Worm (Caenorhabditis elegans): ENCODE results near the gene C15B12.9.

Gene C15B12.9

DNA sequence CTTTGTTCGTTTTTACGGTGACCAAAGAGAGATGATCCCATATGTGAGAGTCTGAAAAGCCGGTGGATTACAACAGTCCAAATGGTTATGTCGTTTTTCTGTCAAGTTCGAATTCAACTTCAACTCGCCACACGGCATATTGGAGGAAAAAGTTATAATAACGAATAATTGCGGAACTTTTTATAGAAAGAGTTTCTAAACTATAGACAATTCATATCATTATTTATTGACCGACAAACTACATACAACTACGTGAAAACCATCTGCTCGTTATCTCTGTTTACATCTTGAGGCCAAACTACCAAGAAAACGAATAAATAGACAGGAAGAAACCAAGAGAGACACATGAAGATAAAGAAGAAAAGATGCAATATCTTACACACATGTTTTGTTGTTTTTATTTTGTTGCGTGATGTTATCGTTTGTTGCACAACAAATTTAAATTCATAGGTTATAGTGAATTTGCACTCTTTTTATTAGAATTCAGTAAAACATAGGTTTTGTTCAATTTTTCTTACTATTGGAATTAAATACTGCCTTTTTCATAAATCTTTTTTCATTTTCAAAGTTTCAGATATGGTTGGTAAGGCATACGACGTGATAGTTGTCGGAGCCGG lies 5.2 kb downstream of the C15B12.9 start, which contains the start of the genes C15B12.4 and C15B12.8:
C15B12.4 (minus strand) TSS at position 51 of the 617 bp plus-strand sequence.
C15B12.8 (plus strand) TSS at position 567 of the 617 bp plus-strand sequence.
- TF ChIP-seq F13H6.1 (tag; optimal IDR thresholded peaks at IDR 0.05) (no peak), mdl-1 (tag; optimal IDR thresholded peaks at IDR 0.05) (no peak), peb-1 (tag; optimal IDR thresholded peaks at IDR 0.05) (no peak), nhr-237 (tag; optimal IDR thresholded peaks at IDR 0.05) (no peak), snpc-4 (tag; optimal IDR thresholded peaks at IDR 0.05) (no peak), unc-39 (tag; optimal IDR thresholded peaks at IDR 0.05) (no peak)

DNA sequence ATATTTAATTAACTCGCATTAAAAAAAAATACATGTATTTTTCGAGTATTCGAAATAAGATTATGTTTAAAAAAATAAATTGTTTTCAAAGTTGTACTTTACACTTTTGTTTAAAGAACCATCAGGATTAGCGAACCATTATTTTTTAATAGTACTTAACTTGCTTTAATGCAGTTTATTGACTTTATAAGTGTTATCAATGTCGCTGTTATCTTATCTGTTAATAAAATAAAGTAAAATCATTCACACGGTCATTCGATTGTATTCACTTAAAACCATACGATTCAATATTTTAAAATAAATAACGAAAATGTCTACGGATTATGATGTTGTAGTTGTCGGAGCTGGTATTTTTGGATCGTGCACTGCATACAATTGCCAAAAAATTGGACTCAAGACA lies 7.9 kb downstream of the C15B12.9 start, which contains the start of gene C15B12.1:
C15B12.1 (plus strand) TSS at position 271 of the 400 bp plus-strand sequence.
- no peak for TF ChIP-seq sma-3 (GFP tag; optimal IDR thresholded peaks at IDR 0.05)
- TF ChIP-seq nhr-6 (tag; optimal IDR thresholded peaks at IDR 0.05), result no peak
- peak; percentile 17 for TF ChIP-seq fos-1 (tag; optimal IDR thresholded peaks at IDR 0.05)
- TF ChIP-seq R02D3.7 (tag; optimal IDR thresholded peaks at IDR 0.05), result no peak

DNA sequence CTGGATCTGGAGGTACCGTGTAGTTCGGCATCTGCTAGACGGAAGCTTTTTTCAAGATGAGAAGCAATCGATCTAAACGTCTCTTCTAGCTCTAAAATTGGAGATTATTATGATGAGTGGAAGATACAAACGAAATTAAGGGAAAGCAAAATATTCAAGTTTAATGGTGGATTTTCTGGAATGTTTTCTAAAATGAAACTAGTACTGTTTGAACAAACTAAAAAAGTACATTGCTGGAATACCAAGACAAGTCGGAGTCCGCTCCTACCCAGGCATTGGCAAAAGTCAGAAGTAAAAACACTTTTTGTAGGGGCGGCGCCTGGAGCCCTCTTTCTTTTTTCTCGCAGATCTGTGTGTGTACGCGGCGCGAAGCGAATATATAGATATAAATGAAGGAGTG lies 16.2 kb downstream of the C15B12.9 start, which contains the start of gene gar-1:
gar-1 (minus strand) TSS at position 101 of the 400 bp plus-strand sequence.
- TF ChIP-seq unc-62 (GFP tag; optimal IDR thresholded peaks at IDR 0.05) (no peak), dmd-4 (tag; optimal IDR thresholded peaks at IDR 0.05) (no peak), ama-1 (optimal IDR thresholded peaks at IDR 0.05) (no peak), sma-3 (GFP tag; optimal IDR thresholded peaks at IDR 0.05) (no peak), C34F6.9 (tag; optimal IDR thresholded peaks at IDR 0.05) (no peak), mbf-1 (tag; optimal IDR thresholded peaks at IDR 0.05) (no peak), mdl-1 (tag; optimal IDR thresholded peaks at IDR 0.05) (no peak), lin-11 (tag; optimal IDR thresholded peaks at IDR 0.05) (no peak), R02D3.7 (tag; optimal IDR thresholded peaks at IDR 0.05) (no peak), aly-2 (tag; optimal IDR thresholded peaks at IDR 0.05) (no peak), blmp-1 (tag; optimal IDR thresholded peaks at IDR 0.05; ENCODE audit: insufficient read depth) (no peak), nhr-23 (tag; optimal IDR thresholded peaks at IDR 0.05) (no peak), alr-1 (tag; optimal IDR thresholded peaks at IDR 0.05) (no peak), peb-1 (tag; optimal IDR thresholded peaks at IDR 0.05) (no peak), lin-39 (tag; optimal IDR thresholded peaks at IDR 0.05) (no peak), lsy-2 (tag; optimal IDR thresholded peaks at IDR 0.05) (no peak)

ce11 chrX:6499736-6500135 lies 31.1 kb downstream of the C15B12.9 start, which contains the start of gene actl-1:
actl-1 (minus strand) TSS chrX:6499836.
- TF ChIP-seq elt-3 (tag; optimal IDR thresholded peaks at IDR 0.05), result no peak
- TF ChIP-seq lin-11 (tag; optimal IDR thresholded peaks at IDR 0.05), result no peak
- TF ChIP-seq lsy-2 (tag; optimal IDR thresholded peaks at IDR 0.05), result no peak
- TF ChIP-seq unc-55 (GFP tag; optimal IDR thresholded peaks at IDR 0.05), result no peak
- no peak for TF ChIP-seq alr-1 (tag; optimal IDR thresholded peaks at IDR 0.05)
- TF ChIP-seq blmp-1 (tag; optimal IDR thresholded peaks at IDR 0.05; ENCODE audit: insufficient read depth), result no peak
- TF ChIP-seq peb-1 (tag; optimal IDR thresholded peaks at IDR 0.05), result no peak
- no peak for TF ChIP-seq F13H6.1 (tag; optimal IDR thresholded peaks at IDR 0.05)
- no peak for TF ChIP-seq nhr-25 (tag; optimal IDR thresholded peaks at IDR 0.05)
- no peak for TF ChIP-seq unc-62 (GFP tag; optimal IDR thresholded peaks at IDR 0.05)
- TF ChIP-seq nhr-77 (tag; optimal IDR thresholded peaks at IDR 0.05), result no peak
- TF ChIP-seq sem-4 (tag; optimal IDR thresholded peaks at IDR 0.05), result no peak
- no peak for TF ChIP-seq snpc-4 (tag; optimal IDR thresholded peaks at IDR 0.05)
- no peak for TF ChIP-seq lin-39 (tag; optimal IDR thresholded peaks at IDR 0.05)
- TF ChIP-seq ztf-1 (GFP tag; conservative IDR thresholded peaks at IDR 0.05), result no peak
- no peak for TF ChIP-seq skn-1 (tag; optimal IDR thresholded peaks at IDR 0.05)
- no peak for TF ChIP-seq mdl-1 (tag; optimal IDR thresholded peaks at IDR 0.05)
- TF ChIP-seq nhr-11 (tag; optimal IDR thresholded peaks at IDR 0.05), result no peak
- no peak for TF ChIP-seq nhr-237 (tag; optimal IDR thresholded peaks at IDR 0.05)

DNA sequence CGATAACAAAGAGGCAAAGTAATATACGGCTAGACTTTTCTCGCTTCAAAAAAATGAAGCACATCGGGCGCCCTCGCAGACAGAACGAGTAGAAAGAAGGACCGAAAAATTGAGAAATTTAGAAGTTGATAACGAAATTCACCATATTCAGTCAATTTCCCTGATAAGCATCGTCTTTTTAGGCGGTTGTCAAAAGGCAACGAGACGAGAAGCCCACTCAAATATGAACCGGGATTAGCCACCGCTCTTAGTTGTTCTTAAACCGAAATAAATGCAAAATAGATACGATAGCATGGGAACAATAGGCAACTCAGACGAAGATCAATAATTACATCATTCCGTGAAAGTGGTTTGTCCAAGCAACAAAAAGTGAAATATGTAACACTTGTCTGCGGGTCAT lies 34.5 kb downstream of the C15B12.9 start:
- peak; percentile 20 for TF ChIP-seq fos-1 (tag; optimal IDR thresholded peaks at IDR 0.05)
- no peak for TF ChIP-seq sma-3 (GFP tag; optimal IDR thresholded peaks at IDR 0.05)

DNA sequence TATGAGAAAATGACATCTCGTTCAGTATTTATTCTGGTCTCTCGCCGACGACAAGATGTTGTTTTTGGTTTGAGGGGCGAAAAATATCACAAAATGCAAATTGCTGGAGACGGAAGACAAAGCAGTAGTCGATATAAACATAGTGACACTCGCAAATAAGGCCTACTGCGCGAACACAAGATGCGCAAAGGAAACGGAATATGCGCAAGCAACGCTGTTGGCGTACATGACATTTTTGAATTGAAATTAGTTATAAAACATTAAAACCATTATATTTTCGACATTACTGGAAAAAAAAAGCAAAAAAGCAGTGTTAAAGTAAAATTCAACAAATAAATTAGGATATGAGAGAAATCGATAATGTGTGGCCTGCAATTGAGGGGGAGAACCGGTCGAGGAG lies 36.4 kb downstream of the C15B12.9 start, which contains the start of gene cdf-1:
cdf-1 (minus strand) TSS at position 136 of the 400 bp plus-strand sequence.
- TF ChIP-seq nhr-6 (tag; optimal IDR thresholded peaks at IDR 0.05) (peak; percentile 5), sem-4 (tag; optimal IDR thresholded peaks at IDR 0.05) (no peak), skn-1 (tag; optimal IDR thresholded peaks at IDR 0.05) (no peak), nhr-11 (tag; optimal IDR thresholded peaks at IDR 0.05) (no peak), nhr-129 (tag; optimal IDR thresholded peaks at IDR 0.05) (peak; percentile 51), C34F6.9 (tag; optimal IDR thresholded peaks at IDR 0.05) (no peak), lsy-2 (tag; optimal IDR thresholded peaks at IDR 0.05) (peak in 1 of 2 experiments; percentile 33), ama-1 (optimal IDR thresholded peaks at IDR 0.05) (no peak), unc-55 (GFP tag; optimal IDR thresholded peaks at IDR 0.05) (peak; percentile 41), lin-13 (GFP tag; optimal IDR thresholded peaks at IDR 0.05) (peak; percentile 27), aly-2 (tag; optimal IDR thresholded peaks at IDR 0.05) (no peak), mbf-1 (tag; optimal IDR thresholded peaks at IDR 0.05) (no peak)

Measured in whole organism, L2 larva.